Worm (Caenorhabditis elegans) whole organism, dauer: ENCODE results near the gene sru-4.

Source experiments
- unc-62 ChIP-seq: sonication (generic microtip); optimal IDR thresholded peaks from 2 replicates; lab custom pipeline; 2017; ENCODE audit warnings: missing biosample characterization, missing genetic modification reagents, missing genetic modification characterization

sru-4 gene

DNA sequence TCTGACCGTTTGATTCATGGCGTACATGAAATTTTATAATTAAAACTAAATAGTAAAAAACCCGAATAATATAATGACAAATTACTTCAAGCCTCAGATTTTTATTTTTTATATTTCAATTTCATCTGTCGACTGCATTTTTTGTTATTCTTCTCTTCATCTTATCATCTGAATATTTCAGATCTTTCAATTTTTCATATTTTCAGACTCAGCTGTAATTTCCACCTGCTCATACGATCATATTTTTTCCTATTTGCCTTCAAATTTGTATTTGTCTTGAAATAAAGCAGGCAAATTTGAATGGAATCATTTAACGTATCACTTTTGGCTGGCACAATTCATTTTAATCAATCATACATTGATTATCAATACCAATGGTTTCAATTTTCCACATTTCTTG is at the start of gene sru-4:
sru-4 (plus strand) TSS at position 301 of the 400 bp plus-strand sequence.
- TF ChIP-seq unc-62 (GFP tag; lab: Kevin White, UChicago): no peak

DNA sequence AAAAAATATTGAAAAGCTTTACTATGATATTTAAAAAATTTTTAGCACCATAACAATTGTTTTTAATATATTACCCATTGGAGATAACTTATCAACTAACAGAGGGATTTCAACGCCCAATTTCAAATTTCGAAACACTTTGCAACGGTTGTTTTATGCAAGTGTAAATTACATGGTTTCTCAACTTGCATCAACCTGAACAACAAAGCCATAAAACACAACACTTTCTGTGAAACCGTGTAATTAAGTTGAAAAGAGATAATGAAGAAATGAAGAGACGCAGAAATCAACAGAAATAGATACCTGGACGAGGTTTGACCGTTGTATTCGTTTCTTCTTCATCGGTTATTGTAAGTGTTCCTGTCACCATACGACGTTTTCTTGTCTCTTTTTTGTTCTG is 47.8 kb upstream of the sru-4 start, which contains the start of gene cpin-1:
cpin-1 (plus strand) TSS at position 301 of the 400 bp plus-strand sequence.
- no peak for TF ChIP-seq unc-62 (GFP tag; lab: Kevin White, UChicago)

DNA sequence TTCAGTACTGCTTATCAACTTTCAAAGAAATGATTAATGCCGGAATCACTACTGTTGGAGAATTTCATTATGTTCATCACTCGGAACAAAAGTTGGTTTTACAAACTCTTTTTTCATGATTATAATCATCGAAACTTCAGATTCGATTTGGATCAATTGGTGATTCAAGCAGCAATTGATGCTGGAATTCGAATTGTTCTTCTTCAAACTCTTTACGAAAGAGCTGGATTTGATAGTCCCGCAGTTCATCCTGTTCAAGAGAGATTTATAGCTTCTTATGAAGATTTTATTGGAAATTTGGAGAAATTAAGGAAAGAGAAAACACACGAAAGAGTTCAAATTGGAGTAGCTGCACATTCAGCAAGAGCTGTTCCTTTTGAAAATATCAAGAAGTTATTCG is 46.4 kb upstream of the sru-4 start:
- TF ChIP-seq unc-62 (GFP tag; lab: Kevin White, UChicago): no peak

DNA sequence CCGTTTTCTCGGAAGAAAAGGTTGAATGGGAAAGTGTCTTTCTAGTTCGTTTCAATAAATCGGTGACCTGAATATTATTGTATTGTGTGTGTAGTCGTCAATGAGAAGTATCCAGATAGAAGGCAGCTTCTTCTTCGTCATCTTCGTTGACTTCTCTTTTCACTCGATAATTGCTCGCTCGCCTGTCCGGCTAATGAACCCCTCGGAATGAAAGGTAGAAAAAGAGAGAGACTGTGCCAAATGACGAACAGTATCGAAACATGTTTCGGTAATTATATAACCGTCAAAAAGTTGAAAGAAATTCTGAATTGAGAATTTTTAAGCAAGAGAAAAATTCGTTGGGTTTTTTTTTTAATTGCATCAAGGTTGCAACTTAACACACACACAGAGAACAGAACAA is 40.8 kb upstream of the sru-4 start, which contains the start of gene cutl-17:
cutl-17 (minus strand) TSS at position 101 of the 400 bp plus-strand sequence.
- no peak for TF ChIP-seq unc-62 (GFP tag; lab: Kevin White, UChicago)

DNA sequence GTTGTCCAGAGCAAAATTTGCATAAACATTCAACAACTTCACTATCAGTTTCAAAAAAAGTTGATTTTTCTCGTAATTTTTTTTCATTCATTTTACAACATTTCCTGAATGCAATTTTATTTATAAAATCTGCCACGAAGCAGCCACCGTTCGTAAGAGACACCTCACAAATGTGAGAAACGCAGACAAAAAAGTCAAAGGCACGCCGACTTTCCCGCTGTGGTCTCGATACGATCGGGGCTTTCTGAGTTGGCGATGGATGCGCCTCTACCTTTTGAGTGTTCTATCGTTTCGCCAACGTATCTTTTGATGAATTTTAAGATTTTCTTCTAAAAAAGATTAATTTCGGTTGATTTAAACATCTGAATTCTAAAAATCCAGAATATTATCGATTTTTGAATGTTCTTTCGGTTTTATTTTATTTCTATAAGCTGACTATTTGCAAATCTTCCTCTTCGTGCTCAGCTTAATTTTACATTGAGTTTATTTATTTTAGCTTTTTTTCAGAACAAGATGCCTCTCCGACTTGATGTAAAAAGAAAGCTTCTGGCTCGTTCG is 38.9 kb upstream of the sru-4 start, which contains the start of gene copb-2:
copb-2 (plus strand) TSS at position 508 of the 558 bp plus-strand sequence.
- no peak for TF ChIP-seq unc-62 (GFP tag; lab: Kevin White, UChicago)

DNA sequence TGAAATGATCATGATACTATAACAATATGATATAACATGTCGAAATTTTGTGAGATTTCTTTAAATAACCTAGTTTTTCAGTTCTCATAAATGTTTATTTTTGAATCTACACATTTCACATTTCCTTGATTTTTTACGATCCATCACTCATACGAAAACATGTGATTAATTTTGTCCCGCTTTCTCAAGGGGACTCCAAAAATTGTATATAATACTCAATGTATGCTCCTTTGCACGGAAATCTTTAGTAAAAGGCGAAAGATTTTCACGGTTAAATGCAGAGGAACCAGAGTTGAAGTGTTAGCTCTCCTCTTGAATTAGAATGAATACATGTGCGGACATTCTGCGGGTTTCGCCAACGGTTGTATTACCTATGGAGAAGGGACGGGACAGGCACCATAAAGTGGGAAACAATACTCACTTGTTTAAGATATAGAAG is 33.8 kb upstream of the sru-4 start:
- no peak for TF ChIP-seq unc-62 (GFP tag; lab: Kevin White, UChicago)

DNA sequence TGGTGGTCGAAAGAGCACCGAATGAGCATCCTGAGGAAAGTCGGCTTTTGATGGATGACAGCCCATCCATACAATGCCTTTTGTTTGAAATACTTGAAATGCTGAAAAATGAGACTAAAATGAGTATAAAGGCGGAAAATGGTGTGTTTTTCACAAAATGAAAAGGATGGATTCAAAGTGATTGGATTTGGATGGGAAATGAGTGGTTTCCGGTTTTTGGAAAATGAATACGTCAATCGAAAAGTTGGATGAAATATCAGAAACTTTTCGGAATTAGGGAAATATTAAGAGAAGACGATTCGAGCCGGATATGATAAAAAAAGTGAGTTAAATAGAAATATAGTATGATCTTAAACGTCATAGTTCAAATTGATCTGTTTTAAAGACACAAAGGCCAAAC is 30.8 kb upstream of the sru-4 start, which contains the start of gene F38E11.6:
F38E11.6 (minus strand) TSS at position 101 of the 400 bp plus-strand sequence.
- TF ChIP-seq unc-62 (GFP tag; lab: Kevin White, UChicago): no peak

DNA sequence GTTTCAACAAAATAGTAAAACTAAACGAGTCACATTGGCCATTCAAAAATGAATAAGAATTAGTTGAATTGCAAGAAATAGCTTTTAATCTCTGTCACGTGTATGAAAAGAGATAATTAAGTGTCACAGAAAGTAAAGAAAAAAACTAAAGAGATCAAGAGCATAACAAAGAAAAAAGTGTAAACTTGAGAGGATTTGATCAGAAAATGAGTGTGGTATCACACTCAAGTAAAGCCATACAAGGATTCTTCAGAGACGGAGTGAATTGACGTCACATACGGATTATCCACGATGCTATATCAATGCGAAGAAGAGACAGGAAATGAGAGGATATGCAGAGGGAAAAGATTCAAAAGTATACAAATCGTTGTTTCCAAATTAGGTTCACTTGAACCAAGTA is 28.9 kb upstream of the sru-4 start:
- no peak for TF ChIP-seq unc-62 (GFP tag; lab: Kevin White, UChicago)

DNA sequence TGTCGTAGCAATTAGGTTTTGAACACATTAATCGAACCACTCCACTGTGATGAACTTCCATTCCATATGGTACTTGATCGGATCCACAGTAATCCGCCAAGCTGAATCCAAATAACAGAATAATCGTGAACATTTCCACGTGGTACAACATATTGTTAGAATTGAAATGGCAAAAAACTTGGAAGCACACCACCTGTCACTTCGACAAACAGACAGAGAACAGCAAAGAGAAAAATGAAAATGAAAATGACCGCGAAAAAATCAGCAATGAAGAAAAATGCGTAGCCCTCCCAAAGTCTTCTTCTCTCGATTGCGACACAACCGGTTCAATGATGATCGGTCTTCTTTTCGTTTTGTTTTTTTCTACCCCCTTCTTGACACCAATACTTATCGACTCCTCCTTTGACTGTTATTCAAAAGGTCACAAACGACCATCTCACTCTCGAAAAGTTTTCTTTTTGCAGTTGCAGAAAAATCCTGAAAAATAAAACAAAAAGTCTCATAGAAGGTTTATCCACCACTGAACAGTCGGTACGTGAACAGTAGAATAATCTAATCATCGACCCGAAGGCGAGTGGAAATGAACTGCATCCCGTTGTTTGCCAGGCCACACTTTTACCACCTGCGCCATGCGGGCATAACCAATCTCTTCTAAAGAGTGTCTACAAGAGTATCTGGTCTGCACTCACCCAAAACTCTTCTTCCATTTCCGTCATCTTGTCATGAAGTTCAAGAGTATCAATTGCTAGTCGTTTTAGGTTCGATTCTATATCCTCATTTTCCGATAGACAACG is 20.9 kb upstream of the sru-4 start, which contains the start of gene wrt-3:
wrt-3 (minus strand) TSS at position 322 of the 794 bp plus-strand sequence.
- no peak for TF ChIP-seq unc-62 (GFP tag; lab: Kevin White, UChicago)

DNA sequence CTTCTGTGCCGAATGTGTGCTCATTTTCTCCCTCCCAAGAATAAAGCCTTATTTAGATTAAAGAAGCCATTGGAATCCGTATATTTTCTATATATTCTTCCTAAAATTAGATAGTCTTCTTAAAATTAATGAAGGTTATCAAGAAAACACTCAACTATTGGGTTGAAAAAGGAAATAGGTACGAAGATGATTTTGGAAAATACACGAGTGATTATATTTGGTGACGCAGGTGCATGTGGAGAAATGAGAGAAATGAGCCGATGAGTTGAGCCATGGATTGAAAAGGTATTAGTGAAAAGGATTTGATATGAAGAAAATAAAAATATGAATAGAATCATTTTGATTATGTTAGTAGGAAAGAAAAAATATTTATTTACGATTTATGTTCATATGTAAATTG is 17.3 kb upstream of the sru-4 start, which contains the start of gene cng-3:
cng-3 (minus strand) TSS at position 102 of the 400 bp plus-strand sequence.
- no peak for TF ChIP-seq unc-62 (GFP tag; lab: Kevin White, UChicago)

DNA sequence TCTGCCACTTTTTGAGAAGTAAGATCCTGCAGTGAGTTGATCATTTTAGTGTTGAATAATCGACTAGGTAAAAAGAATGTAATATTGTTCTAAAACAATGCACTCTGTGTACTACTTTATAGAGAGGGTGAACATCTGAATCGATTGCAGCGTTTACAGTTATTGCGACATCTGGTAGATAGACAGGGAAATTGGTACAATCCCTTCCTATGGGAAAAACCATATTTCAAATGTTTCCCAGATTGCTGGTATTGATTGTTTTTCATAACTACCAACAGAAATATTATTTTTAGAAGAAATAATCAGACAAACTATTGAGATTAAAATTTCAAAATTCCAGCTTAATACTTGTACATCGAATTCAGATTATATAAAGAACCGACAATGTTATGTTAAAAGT is 13.1 kb upstream of the sru-4 start, which contains the start of gene gadr-2:
gadr-2 (minus strand) TSS at position 101 of the 400 bp plus-strand sequence.
- TF ChIP-seq unc-62 (GFP tag; lab: Kevin White, UChicago): no peak

DNA sequence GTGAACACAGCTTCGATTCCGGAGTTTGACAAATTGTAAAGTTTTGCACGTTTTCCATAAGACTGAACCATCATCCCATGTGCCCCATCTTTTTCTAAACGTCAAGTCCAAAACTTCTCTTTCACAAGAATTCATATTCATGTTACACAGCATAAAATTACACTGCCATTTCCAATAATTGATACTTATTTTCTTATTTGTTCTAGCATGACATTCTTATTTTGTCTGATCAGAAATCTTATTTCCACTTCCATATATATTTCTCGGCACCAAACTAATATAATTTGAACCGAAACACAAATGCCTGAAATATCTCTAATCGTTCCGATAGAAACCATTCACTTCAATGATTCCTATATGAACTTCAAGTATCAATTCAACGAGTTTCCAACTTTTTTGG is 12.2 kb upstream of the sru-4 start, which contains the start of gene sru-2:
sru-2 (plus strand) TSS at position 301 of the 400 bp plus-strand sequence.
- TF ChIP-seq unc-62 (GFP tag; lab: Kevin White, UChicago): no peak

DNA sequence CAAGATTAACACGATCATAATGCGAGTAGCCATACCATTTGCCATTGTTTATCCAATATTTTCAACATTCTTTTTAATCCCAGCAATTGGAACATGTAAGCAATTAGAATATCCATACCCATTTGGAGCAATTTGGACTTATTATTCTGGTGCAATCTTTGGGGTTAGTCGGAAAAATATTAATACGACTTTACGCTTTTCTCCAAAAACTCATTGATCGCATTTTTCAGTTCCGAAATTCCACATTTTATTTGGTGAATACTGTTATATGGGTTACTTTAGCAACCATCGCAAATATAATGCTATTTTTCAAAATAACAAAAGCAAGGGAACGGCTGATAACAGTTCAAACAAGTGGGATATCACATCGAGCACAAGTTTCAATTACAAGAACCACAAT is 11.4 kb upstream of the sru-4 start:
- TF ChIP-seq unc-62 (GFP tag; lab: Kevin White, UChicago): no peak

DNA sequence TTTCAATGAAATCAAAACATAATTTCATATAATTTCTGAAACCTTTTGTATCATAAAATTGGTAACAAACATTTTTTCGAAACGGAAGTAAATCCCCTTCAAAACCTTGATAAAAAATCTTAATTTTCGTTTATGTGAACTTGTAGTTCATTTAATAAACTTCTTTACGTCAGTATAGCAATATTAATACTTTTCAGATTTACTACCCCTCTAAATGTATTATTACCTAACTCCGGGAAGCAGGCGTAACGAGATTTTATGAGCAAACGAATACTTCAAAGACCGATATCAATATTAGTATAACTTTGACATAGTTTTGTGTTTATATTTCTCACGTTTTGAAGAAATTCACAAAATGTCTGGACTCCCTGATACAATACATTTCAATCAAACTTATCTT is 9.9 kb upstream of the sru-4 start, which contains the start of gene sru-1:
sru-1 (plus strand) TSS at position 301 of the 400 bp plus-strand sequence.
- TF ChIP-seq unc-62 (GFP tag; lab: Kevin White, UChicago): no peak

DNA sequence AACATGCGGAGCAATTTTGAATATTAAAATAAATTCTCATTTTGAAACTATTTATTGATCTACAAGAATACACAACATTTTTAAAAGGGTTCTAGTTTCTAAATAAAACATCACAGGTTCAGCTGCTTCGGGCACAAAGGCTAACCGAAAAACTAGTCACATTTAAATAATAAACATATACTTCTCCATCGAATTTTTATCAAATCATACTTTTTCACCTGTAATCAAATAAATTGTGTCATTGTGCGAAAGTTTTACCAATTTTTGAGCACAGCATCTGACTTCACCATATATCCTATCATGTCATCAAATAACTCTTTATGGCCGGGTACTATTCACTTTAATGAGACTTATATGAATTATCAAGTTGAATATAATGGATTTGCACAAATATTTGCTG is 7.9 kb upstream of the sru-4 start, which contains the start of gene sru-6:
sru-6 (plus strand) TSS at position 301 of the 400 bp plus-strand sequence.
- no peak for TF ChIP-seq unc-62 (GFP tag; lab: Kevin White, UChicago)

DNA sequence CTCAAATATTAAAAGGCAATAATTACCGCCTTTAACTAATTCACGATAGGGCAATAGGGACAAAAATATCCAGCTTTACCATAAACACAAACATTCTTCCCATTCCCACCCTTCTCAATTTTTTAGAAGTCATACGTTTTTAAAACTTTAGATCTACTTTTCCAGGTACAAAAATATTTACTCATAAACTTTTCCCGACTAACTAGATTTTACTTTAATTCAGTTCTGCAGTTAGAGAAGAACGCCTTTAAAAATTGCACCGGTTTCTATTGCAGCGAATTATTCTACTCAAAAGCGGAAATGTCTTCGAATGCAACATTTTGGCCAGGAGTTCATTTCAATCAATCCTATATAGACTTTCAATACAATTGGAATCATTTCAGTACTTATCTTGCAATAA is 1.9 kb upstream of the sru-4 start, which contains the start of gene sru-3:
sru-3 (plus strand) TSS at position 301 of the 400 bp plus-strand sequence.
- no peak for TF ChIP-seq unc-62 (GFP tag; lab: Kevin White, UChicago)
